Worm (Caenorhabditis elegans) whole organism, young adult: ENCODE results near the gene M03A1.3.

Source experiments
- F33H1.4 ChIP-seq: fragments of 200-800 bp; sonication (Bioruptor generic); IDR thresholded peaks from 2 replicates; pipeline ENCODE4 v1.3.6; 2022; ENCODE audit warnings: missing genetic modification reagents, missing genetic modification characterization, missing compliant biosample characterization
- F49E8.2 ChIP-seq: sonication (generic microtip); optimal IDR thresholded peaks from 3 replicates; lab custom pipeline; 2017; ENCODE audit warnings: missing genetic modification characterization, mild to moderate bottlenecking, missing compliant biosample characterization, antibody characterized with exemption, moderate library complexity; ENCODE audit not compliant: insufficient read depth
- ama-1 ChIP-seq, 3 experiments: fragments of 150-350 bp in 1 of 3; sonication (generic microtip) in 2 of 3; optimal IDR thresholded peaks; 2 replicates each; lab custom pipeline; 2014 to 2018; ENCODE audit warnings: missing biosample characterization in 2 of 3, missing genetic modification characterization in 2 of 3, missing genetic modification reagents in 2 of 3
- atf-7 ChIP-seq: sonication (generic microtip); optimal IDR thresholded peaks from 2 replicates; lab custom pipeline; 2017; ENCODE audit warnings: mild to moderate bottlenecking, missing genetic modification characterization, missing compliant biosample characterization
- athp-1 ChIP-seq: sonication (generic microtip); optimal IDR thresholded peaks from 2 replicates; lab custom pipeline; 2017; ENCODE audit warnings: mild to moderate bottlenecking, missing genetic modification characterization, missing compliant biosample characterization
- attf-3 ChIP-seq: fragments of 200-800 bp; sonication (Bioruptor generic); conservative IDR thresholded peaks from 2 replicates; pipeline ENCODE4 v1.3.6; 2022; ENCODE audit warnings: missing genetic modification reagents, missing genetic modification characterization, missing compliant biosample characterization
- attf-5 ChIP-seq: fragments of 200-800 bp; sonication (Bioruptor generic); optimal IDR thresholded peaks from 2 replicates; lab custom pipeline; 2018; ENCODE audit warnings: mild to moderate bottlenecking, missing genetic modification characterization, missing compliant biosample characterization
- ceh-27 ChIP-seq: fragments of 200-800 bp; sonication (Bioruptor generic); optimal IDR thresholded peaks from 2 replicates; lab custom pipeline; 2018; ENCODE audit warnings: mild to moderate bottlenecking, missing genetic modification characterization, moderate library complexity, missing compliant biosample characterization
- die-1 ChIP-seq: sonication (generic microtip); optimal IDR thresholded peaks from 2 replicates; lab custom pipeline; 2016; ENCODE audit warnings: missing genotype, mild to moderate bottlenecking, missing genetic modification characterization, missing compliant biosample characterization
- egl-18 ChIP-seq: fragments of 200-800 bp; sonication (Bioruptor generic); IDR thresholded peaks from 2 replicates; pipeline ENCODE4 v1.3.6; 2022; ENCODE audit warnings: missing genetic modification reagents, missing genetic modification characterization, missing compliant biosample characterization
- egl-44 ChIP-seq: fragments of 200-800 bp; sonication (Bioruptor generic); IDR thresholded peaks from 2 replicates; pipeline ENCODE4 v1.3.6; 2022; ENCODE audit warnings: missing genetic modification reagents, missing genetic modification characterization, missing compliant biosample characterization
- hsf-1 ChIP-seq: fragments of 200-800 bp; sonication (Bioruptor generic); IDR thresholded peaks from 2 replicates; pipeline ENCODE4 v1.3.6; 2022; ENCODE audit warnings: missing genetic modification reagents, missing genetic modification characterization, missing compliant biosample characterization
- lag-1 ChIP-seq: fragments of 200-800 bp; sonication (Bioruptor generic); IDR thresholded peaks from 2 replicates; pipeline ENCODE4 v1.3.6; 2022; ENCODE audit warnings: missing genetic modification reagents, missing genetic modification characterization, missing compliant biosample characterization
- let-607 ChIP-seq, 2 experiments: fragments of 200-800 bp in 1 of 2; sonication (Bioruptor generic) in 1 of 2; sonication (generic microtip) in 1 of 2; optimal IDR thresholded peaks; 2 replicates each; lab custom pipeline; 2016 to 2018; ENCODE audit warnings: mild to moderate bottlenecking in 2 of 2, missing compliant biosample characterization in 2 of 2, missing genetic modification characterization in 2 of 2, moderate library complexity in 2 of 2, missing genotype in 1 of 2
- lin-26 ChIP-seq: fragments of 200-800 bp; sonication (Bioruptor generic); IDR thresholded peaks from 2 replicates; pipeline ENCODE4 v1.3.6; 2022; ENCODE audit warnings: missing genetic modification reagents, missing genetic modification characterization, missing compliant biosample characterization
- lin-54 ChIP-seq: fragments of 200-800 bp; sonication (Bioruptor generic); optimal IDR thresholded peaks from 2 replicates; lab custom pipeline; 2018; ENCODE audit warnings: mild to moderate bottlenecking, missing genetic modification characterization, missing compliant biosample characterization
- madf-3 ChIP-seq: fragments of 200-800 bp; sonication (Bioruptor generic); IDR thresholded peaks from 2 replicates; pipeline ENCODE4 v1.3.6; 2022; ENCODE audit warnings: missing genetic modification reagents, missing genetic modification characterization, missing compliant biosample characterization
- madf-8 ChIP-seq: fragments of 200-800 bp; sonication (Bioruptor generic); conservative IDR thresholded peaks from 2 replicates; pipeline ENCODE4 v1.3.6; 2022; ENCODE audit warnings: missing genetic modification reagents, missing genetic modification characterization, missing compliant biosample characterization
- nhr-179 ChIP-seq: sonication (generic microtip); optimal IDR thresholded peaks from 2 replicates; lab custom pipeline; 2016; ENCODE audit warnings: mild to moderate bottlenecking, missing genetic modification characterization, missing compliant biosample characterization
- nhr-27 ChIP-seq: fragments of 200-800 bp; sonication (Bioruptor generic); optimal IDR thresholded peaks from 2 replicates; lab custom pipeline; 2018; ENCODE audit warnings: mild to moderate bottlenecking, missing genetic modification characterization, moderate library complexity, missing compliant biosample characterization
- nhr-90 ChIP-seq: sonication (generic microtip); optimal IDR thresholded peaks from 2 replicates; lab custom pipeline; 2016; ENCODE audit warnings: missing genotype, mild to moderate bottlenecking, missing genetic modification characterization, missing compliant biosample characterization
- repo-1 ChIP-seq: sonication (generic microtip); optimal IDR thresholded peaks from 2 replicates; lab custom pipeline; 2017; ENCODE audit warnings: mild to moderate bottlenecking, missing genetic modification characterization, missing compliant biosample characterization
- rpc-1 ChIP-seq, 2 experiments: fragments of 150-350 bp in 1 of 2; sonication (generic microtip) in 1 of 2; optimal IDR thresholded peaks; 2 replicates each; lab custom pipeline; 2014 to 2018; ENCODE audit warnings: missing biosample characterization in 1 of 2, missing genetic modification characterization in 1 of 2, missing genetic modification reagents in 1 of 2, missing genotype in 1 of 2
- sdz-38 ChIP-seq: sonication (generic microtip); optimal IDR thresholded peaks from 2 replicates; lab custom pipeline; 2016; ENCODE audit warnings: missing genotype, missing genetic modification characterization, missing compliant biosample characterization
- snpc-4 ChIP-seq, 5 experiments: fragments of 150-350 bp in 1 of 5; sonication (generic microtip) in 4 of 5; optimal IDR thresholded peaks; 2 replicates each; lab custom pipeline; 2014 to 2018; ENCODE audit warnings: missing genetic modification characterization in 5 of 5, missing biosample characterization in 3 of 5, antibody characterized with exemption in 2 of 5, mild to moderate bottlenecking in 2 of 5, missing compliant biosample characterization in 2 of 5, missing genotype in 2 of 5, moderate library complexity in 2 of 5, missing genetic modification reagents in 1 of 5
- tbp1 ChIP-seq: fragments of 200-800 bp; sonication (Bioruptor generic); optimal IDR thresholded peaks from 2 replicates; lab custom pipeline; 2018; ENCODE audit warnings: mild to moderate bottlenecking, missing genetic modification characterization, missing compliant biosample characterization
- unc-130 ChIP-seq: sonication (generic microtip); optimal IDR thresholded peaks from 2 replicates; lab custom pipeline; 2016; ENCODE audit warnings: missing genetic modification reagents, missing genetic modification characterization, missing compliant biosample characterization
- zfh-2 ChIP-seq: fragments of 200-800 bp; sonication (Bioruptor generic); conservative IDR thresholded peaks from 2 replicates; pipeline ENCODE4 v1.3.6; 2022; ENCODE audit warnings: missing genetic modification reagents, missing genetic modification characterization, missing compliant biosample characterization
- ztf-22 ChIP-seq: fragments of 200-800 bp; sonication (Bioruptor generic); optimal IDR thresholded peaks from 2 replicates; lab custom pipeline; 2018; ENCODE audit warnings: mild to moderate bottlenecking, missing genetic modification characterization, moderate library complexity, missing compliant biosample characterization

M03A1.3 gene

ce11 chrII:4579920-4580474 is 22.4 kb downstream of the M03A1.3 start (continued):
- TF ChIP-seq attf-3 (GFP tag; lab: Robert Waterston, UW) (no peak), nhr-179 (tag; lab: Kevin White, UChicago) (no peak)

- TF ChIP-seq atf-7 (tag; lab: Kevin White, UChicago) (no peak), lag-1 (GFP tag; lab: Robert Waterston, UW) (no peak), nhr-27 (no peak), tbp1 (GFP tag; lab: Kevin White, UChicago) (no peak), snpc-4 (GFP tag; optimal IDR thresholded peaks at IDR 0.05; lab: Kevin White, UChicago) (no peak), snpc-4 (tag; optimal IDR thresholded peaks at IDR 0.05; lab: Kevin White, UChicago) (no peak), let-607 (tag; optimal IDR thresholded peaks at IDR 0.05; lab: Kevin White, UChicago) (no peak), unc-130 (no peak)
- TF ChIP-seq, all 124 proteins: peak for 0
These were observed 23.5 kb downstream of the M03A1.3 start for ce11 chrII:4581090-4581489.

- TF ChIP-seq ztf-22 (GFP tag; lab: Kevin White, UChicago) (no peak), ama-1 (optimal IDR thresholded peaks at IDR 0.05; lab: Kevin White, UChicago) (no peak), ama-1 (GFP tag; optimal IDR thresholded peaks at IDR 0.05; lab: Kevin White, UChicago) (no peak), madf-3 (0 out of 2 replicates have a peak, but pooled peaks have one; percentile 13)
These were observed 25.8 kb downstream of the M03A1.3 start for ce11 chrII:4583203-4583912.

ce11 chrII:4584313-4584712 is 26.7 kb downstream of the M03A1.3 start:
- TF ChIP-seq ceh-27 (GFP tag; lab: Kevin White, UChicago) (no peak), F33H1.4 (GFP tag; lab: Robert Waterston, UW) (no peak), ztf-22 (GFP tag; lab: Kevin White, UChicago) (no peak), egl-44 (GFP tag; lab: Robert Waterston, UW) (no peak), sdz-38 (tag; lab: Kevin White, UChicago) (no peak), lin-54 (GFP tag; lab: Kevin White, UChicago) (no peak), athp-1 (tag; lab: Kevin White, UChicago) (no peak), nhr-90 (no peak), die-1 (tag; lab: Kevin White, UChicago) (no peak), attf-5 (GFP tag; lab: Kevin White, UChicago) (no peak), madf-8 (no peak), zfh-2 (GFP tag; lab: Robert Waterston, UW) (no peak), hsf-1 (GFP tag; lab: Robert Waterston, UW) (no peak), nhr-179 (tag; lab: Kevin White, UChicago) (no peak)
- TF ChIP-seq, all 124 proteins: peak for 0

ce11 chrII:4585327-4585726 is 27.7 kb downstream of the M03A1.3 start:
- no peak for TF ChIP-seq rpc-1 (optimal IDR thresholded peaks at IDR 0.05; lab: Kevin White, UChicago)
- no peak for TF ChIP-seq rpc-1 (tag; optimal IDR thresholded peaks at IDR 0.05; lab: Kevin White, UChicago)
- TF ChIP-seq F49E8.2 (tag; lab: Kevin White, UChicago) = no peak
- no peak for TF ChIP-seq egl-18
- TF ChIP-seq tbp1 (GFP tag; lab: Kevin White, UChicago) = no peak
- TF ChIP-seq repo-1 (tag; lab: Kevin White, UChicago) = no peak
- 0 out of 2 replicates have a peak, but pooled peaks have one; percentile 21 for TF ChIP-seq hsf-1 (GFP tag; lab: Robert Waterston, UW)
- no peak for TF ChIP-seq lin-26 (GFP tag; lab: Robert Waterston, UW)
- no peak for TF ChIP-seq madf-3
